Worm (Caenorhabditis elegans) whole organism, L1 larva: Measurements from ENCODE around the gene F11G11.15.

Experiments used
- egl-27 ChIP-seq, 2 experiments: fragments of 150-350 bp in 1 of 2; sonication (generic microtip); optimal IDR thresholded peaks; 3 replicates each; lab custom pipeline; 2017 to 2018; ENCODE audit warnings: missing biosample characterization in 2 of 2, missing genetic modification characterization in 2 of 2, missing genetic modification reagents in 2 of 2
- pqm-1 ChIP-seq: sonication (generic microtip); optimal IDR thresholded peaks from 3 replicates; lab custom pipeline; 2017; ENCODE audit warnings: missing biosample characterization, missing genetic modification characterization
- zag-1 ChIP-seq: fragments of 150-350 bp; optimal IDR thresholded peaks from 2 replicates; lab custom pipeline; 2014; ENCODE audit warnings: missing biosample characterization, missing genetic modification characterization

DNA sequence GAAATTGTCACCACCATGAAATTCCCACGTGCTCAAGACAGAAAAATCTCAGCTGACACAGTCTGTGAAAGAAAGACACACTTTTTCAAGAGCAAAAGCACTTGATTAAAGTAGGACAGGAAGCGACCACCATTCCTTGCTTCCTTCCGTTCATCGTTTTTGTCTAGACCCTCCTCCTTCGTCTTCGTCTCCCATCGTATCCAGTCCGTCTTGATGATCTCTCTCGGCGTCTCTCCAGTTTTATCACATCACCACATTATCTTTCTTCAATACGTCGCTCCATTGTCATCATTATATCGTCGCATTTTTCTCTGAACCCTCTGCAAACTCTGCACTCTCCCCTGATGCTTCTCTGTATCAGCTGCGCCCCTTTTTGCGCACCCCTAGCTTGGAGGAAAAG, 33.5 kb downstream of the F11G11.15 start:
- TF ChIP-seq egl-27 (tag; optimal IDR thresholded peaks at IDR 0.05; lab: Kevin White, UChicago) = no peak
- TF ChIP-seq zag-1 = no peak
- TF ChIP-seq pqm-1 (tag; lab: Kevin White, UChicago) = no peak
